Worm (Caenorhabditis elegans) whole organism, L3 larva: Measurements from ENCODE around the gene ZK177.12.

Experiments
- R02D3.7 ChIP-seq: fragments of 150-350 bp; optimal IDR thresholded peaks from 2 replicates; lab custom pipeline; 2014; ENCODE audit warnings: missing biosample characterization, missing genetic modification characterization
- ZK546.5 ChIP-seq: sonication (generic microtip); optimal IDR thresholded peaks from 2 replicates; lab custom pipeline; 2017; ENCODE audit warnings: missing biosample characterization, missing genetic modification characterization
- aly-2 ChIP-seq: fragments of 150-350 bp; optimal IDR thresholded peaks from 2 replicates; lab custom pipeline; 2014; ENCODE audit warnings: missing biosample characterization, missing genetic modification characterization
- ama-1 ChIP-seq: fragments of 150-350 bp; optimal IDR thresholded peaks from 2 replicates; lab custom pipeline; 2018
- ceh-82 ChIP-seq: fragments of 150-350 bp; optimal IDR thresholded peaks from 2 replicates; lab custom pipeline; 2014; ENCODE audit warnings: missing biosample characterization, missing genetic modification characterization
- daf-12 ChIP-seq: fragments of 150-350 bp; optimal IDR thresholded peaks from 2 replicates; lab custom pipeline; 2014; ENCODE audit warnings: missing biosample characterization, missing genetic modification reagents, missing genetic modification characterization
- egl-27 ChIP-seq: sonication (generic microtip); optimal IDR thresholded peaks from 4 replicates; lab custom pipeline; 2017; ENCODE audit warnings: missing biosample characterization, missing genetic modification reagents, missing genetic modification characterization
- egl-5 ChIP-seq: fragments of 150-350 bp; optimal IDR thresholded peaks from 2 replicates; lab custom pipeline; 2017; ENCODE audit warnings: missing biosample characterization, missing genetic modification reagents, missing genetic modification characterization, inconsistent platforms
- elt-1 ChIP-seq: fragments of 150-350 bp; optimal IDR thresholded peaks from 2 replicates; lab custom pipeline; 2014; ENCODE audit warnings: missing biosample characterization, missing genetic modification characterization
- elt-3 ChIP-seq, 3 experiments: fragments of 150-350 bp in 1 of 3; sonication (generic microtip) in 2 of 3; optimal IDR thresholded peaks; 2 replicates in 2 of 3; 4 replicates in 1 of 3; lab custom pipeline; 2014 to 2017; ENCODE audit warnings: missing biosample characterization in 3 of 3, missing genetic modification characterization in 3 of 3
- eor-1 ChIP-seq, 2 experiments: fragments of 150-350 bp; optimal IDR thresholded peaks; 2 replicates each; lab custom pipeline; 2014 to 2018; ENCODE audit warnings: missing biosample characterization in 2 of 2, missing genetic modification characterization in 2 of 2
- fkh-2 ChIP-seq: fragments of 150-350 bp; optimal IDR thresholded peaks from 2 replicates; lab custom pipeline; 2014; ENCODE audit warnings: missing biosample characterization, missing genetic modification reagents, missing genetic modification characterization
- fos-1 ChIP-seq: fragments of 150-350 bp; optimal IDR thresholded peaks from 2 replicates; lab custom pipeline; 2014; ENCODE audit warnings: missing biosample characterization, missing genetic modification characterization
- lin-15B ChIP-seq: fragments of 150-350 bp; optimal IDR thresholded peaks from 2 replicates; lab custom pipeline; 2014; ENCODE audit warnings: missing biosample characterization, missing genetic modification characterization
- lin-39 ChIP-seq: fragments of 150-350 bp; optimal IDR thresholded peaks from 2 replicates; lab custom pipeline; 2018; ENCODE audit warnings: missing biosample characterization, missing genetic modification reagents, missing genetic modification characterization
- lsy-12 ChIP-seq: sonication (generic microtip); optimal IDR thresholded peaks from 2 replicates; lab custom pipeline; 2016; ENCODE audit warnings: mild to moderate bottlenecking, missing genetic modification characterization, missing compliant biosample characterization
- mdl-1 ChIP-seq: fragments of 150-350 bp; optimal IDR thresholded peaks from 2 replicates; lab custom pipeline; 2014; ENCODE audit warnings: missing biosample characterization, missing genetic modification characterization
- mml-1 ChIP-seq: fragments of 150-350 bp; sonication (generic microtip); optimal IDR thresholded peaks from 3 replicates; lab custom pipeline; 2014; ENCODE audit warnings: missing biosample characterization, missing genetic modification characterization
- nhr-11 ChIP-seq: fragments of 150-350 bp; optimal IDR thresholded peaks from 2 replicates; lab custom pipeline; 2014; ENCODE audit warnings: missing biosample characterization, missing genetic modification characterization
- nhr-237 ChIP-seq: fragments of 150-350 bp; optimal IDR thresholded peaks from 2 replicates; lab custom pipeline; 2014; ENCODE audit warnings: missing biosample characterization, missing genetic modification characterization
- nhr-25 ChIP-seq: sonication (generic microtip); optimal IDR thresholded peaks from 2 replicates; lab custom pipeline; 2017; ENCODE audit warnings: missing biosample characterization, missing genetic modification characterization
- nhr-28 ChIP-seq: fragments of 150-350 bp; optimal IDR thresholded peaks from 2 replicates; lab custom pipeline; 2014; ENCODE audit warnings: missing biosample characterization, missing genetic modification characterization
- nhr-43 ChIP-seq: sonication (generic microtip); optimal IDR thresholded peaks from 2 replicates; lab custom pipeline; 2016; ENCODE audit warnings: mild to moderate bottlenecking, missing genetic modification characterization, missing compliant biosample characterization; ENCODE audit not compliant: poor library complexity, severe bottlenecking
- nhr-76 ChIP-seq: fragments of 150-350 bp; sonication (generic microtip); optimal IDR thresholded peaks from 5 replicates; lab custom pipeline; 2014; ENCODE audit warnings: missing biosample characterization, missing genetic modification characterization
- nhr-77 ChIP-seq: fragments of 150-350 bp; optimal IDR thresholded peaks from 2 replicates; lab custom pipeline; 2014; ENCODE audit warnings: missing biosample characterization, missing genetic modification characterization
- pha-4 ChIP-seq: fragments of 150-350 bp; optimal IDR thresholded peaks from 2 replicates; lab custom pipeline; 2014; ENCODE audit warnings: missing biosample characterization, missing genetic modification reagents, missing genetic modification characterization
- pqm-1 ChIP-seq: fragments of 150-350 bp; optimal IDR thresholded peaks from 2 replicates; lab custom pipeline; 2017; ENCODE audit warnings: missing biosample characterization, missing genetic modification characterization, inconsistent platforms
- skn-1 ChIP-seq: fragments of 150-350 bp; optimal IDR thresholded peaks from 2 replicates; lab custom pipeline; 2014; ENCODE audit warnings: missing biosample characterization, missing genetic modification characterization
- snpc-4 ChIP-seq: fragments of 150-350 bp; optimal IDR thresholded peaks from 2 replicates; lab custom pipeline; 2014; ENCODE audit warnings: missing biosample characterization, missing genetic modification characterization
- unc-39 ChIP-seq: sonication (generic microtip); optimal IDR thresholded peaks from 4 replicates; lab custom pipeline; 2017; ENCODE audit warnings: missing biosample characterization, missing genetic modification characterization
- unc-62 ChIP-seq: fragments of 150-350 bp; sonication (generic microtip); optimal IDR thresholded peaks from 4 replicates; lab custom pipeline; 2014; ENCODE audit warnings: missing biosample characterization, missing genetic modification reagents, missing genetic modification characterization
- zag-1 ChIP-seq: fragments of 150-350 bp; optimal IDR thresholded peaks from 2 replicates; lab custom pipeline; 2014; ENCODE audit warnings: missing biosample characterization, missing genetic modification characterization
- ztf-11 ChIP-seq: fragments of 150-350 bp; optimal IDR thresholded peaks from 2 replicates; lab custom pipeline; 2014; ENCODE audit warnings: missing biosample characterization, missing genetic modification characterization
- ztf-4 ChIP-seq: fragments of 150-350 bp; optimal IDR thresholded peaks from 2 replicates; lab custom pipeline; 2014; ENCODE audit warnings: missing biosample characterization, missing genetic modification characterization

ZK177.12 gene

DNA sequence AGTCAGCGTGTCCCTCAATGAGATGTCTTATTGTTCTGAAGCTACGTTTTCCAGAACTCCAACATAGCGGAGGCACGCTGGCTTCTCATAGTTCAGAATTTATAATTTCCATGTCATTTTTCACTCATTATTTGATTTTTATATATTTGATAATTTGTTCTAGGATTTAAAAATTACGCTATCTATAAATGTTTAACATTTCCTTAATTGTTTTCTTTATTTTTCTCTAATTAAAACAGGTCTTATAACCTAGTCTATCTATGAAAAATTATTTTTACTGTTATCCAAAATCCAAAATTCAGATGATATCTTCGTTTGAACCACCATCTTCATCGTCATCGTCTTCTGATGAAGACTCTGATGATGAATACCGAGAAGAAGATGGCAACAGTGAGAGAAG is 43.2 kb upstream of the ZK177.12 start, which contains the start of gene F56D1.1:
Gene F56D1.1 (plus strand): TSS at position 301 of the 400 bp plus-strand sequence.
- TF ChIP-seq nhr-43 (no peak), nhr-77 (tag; lab: Kevin White, UChicago) (no peak), nhr-11 (tag; lab: Kevin White, UChicago) (no peak), egl-27 (no peak), pha-4 (tag; lab: Kevin White, UChicago) (no peak), unc-39 (tag; lab: Kevin White, UChicago) (no peak), unc-62 (GFP tag; lab: Kevin White, UChicago) (no peak), lin-15B (tag; lab: Kevin White, UChicago) (no peak), fkh-2 (tag; lab: Kevin White, UChicago) (no peak)

DNA sequence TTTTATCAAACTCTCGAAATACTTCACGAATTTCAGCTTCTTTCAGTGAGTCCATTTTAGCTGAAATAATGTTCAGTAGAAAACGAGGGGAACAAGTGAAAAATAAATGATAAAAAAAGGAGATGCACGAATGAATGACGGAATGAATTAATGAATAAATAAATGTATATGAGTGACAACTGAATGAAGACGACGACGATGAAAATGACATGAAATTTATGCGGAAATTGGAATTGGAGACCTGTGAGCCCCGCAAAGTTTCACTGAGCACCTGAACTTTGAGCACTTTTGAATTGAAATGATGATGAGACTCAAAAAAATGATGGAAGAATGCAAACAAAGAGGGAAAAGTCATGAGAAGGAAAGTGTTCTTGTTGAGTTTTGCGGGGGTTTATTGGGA is 39.5 kb upstream of the ZK177.12 start, which contains the start of gene cal-8:
Gene cal-8 (minus strand): TSS at position 60 of the 400 bp plus-strand sequence.
- TF ChIP-seq mml-1 (tag; lab: Kevin White, UChicago) (no peak), nhr-237 (tag; lab: Kevin White, UChicago) (no peak), fkh-2 (tag; lab: Kevin White, UChicago) (no peak), ztf-11 (tag; lab: Kevin White, UChicago) (no peak), nhr-11 (tag; lab: Kevin White, UChicago) (no peak)

ce11 chrII:5487844-5488243 is 33.7 kb upstream of the ZK177.12 start, which contains the start of gene nep-5:
TSS of gene nep-5 (plus strand) at chrII:5488144.
- TF ChIP-seq lsy-12 (tag; lab: Kevin White, UChicago) (no peak), fkh-2 (tag; lab: Kevin White, UChicago) (no peak), pha-4 (tag; lab: Kevin White, UChicago) (no peak), nhr-28 (tag; lab: Kevin White, UChicago) (no peak), elt-3 (tag; optimal IDR thresholded peaks at IDR 0.05; lab: Kevin White, UChicago) (no peak), mml-1 (tag; lab: Kevin White, UChicago) (no peak), nhr-25 (tag; lab: Kevin White, UChicago) (no peak), mdl-1 (tag; lab: Kevin White, UChicago) (no peak)

DNA sequence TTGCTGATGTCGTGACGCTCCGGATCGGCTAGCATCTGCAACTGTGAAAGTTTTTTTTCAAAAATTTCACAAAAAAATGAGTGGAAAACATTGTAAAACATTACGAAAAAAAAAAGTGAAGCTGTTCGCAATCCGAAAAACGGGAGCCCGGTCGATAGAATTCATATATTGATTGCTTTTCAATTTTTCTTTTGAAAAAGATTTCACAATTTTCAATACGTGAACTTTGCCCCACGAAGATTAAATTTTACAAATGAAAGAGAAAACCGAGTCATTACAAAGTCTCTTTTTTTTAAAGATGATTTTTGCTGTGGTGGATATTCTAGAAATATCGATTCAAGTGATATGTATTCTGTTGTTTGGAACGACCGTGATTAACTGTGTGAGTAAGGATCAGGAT is 27.1 kb upstream of the ZK177.12 start, which contains the start of gene F12A10.6:
Gene F12A10.6 (minus strand): TSS at position 101 of the 400 bp plus-strand sequence.
- no peak for TF ChIP-seq nhr-77 (tag; lab: Kevin White, UChicago)
- no peak for TF ChIP-seq ama-1 (lab: Kevin White, UChicago)
- no peak for TF ChIP-seq pqm-1
- no peak for TF ChIP-seq lin-15B (tag; lab: Kevin White, UChicago)
- no peak for TF ChIP-seq snpc-4 (tag; lab: Kevin White, UChicago)
- no peak for TF ChIP-seq lin-39 (tag; lab: Kevin White, UChicago)
- TF ChIP-seq elt-1: no peak
- TF ChIP-seq fkh-2 (tag; lab: Kevin White, UChicago): no peak
- TF ChIP-seq fos-1 (tag; lab: Kevin White, UChicago): no peak
- no peak for TF ChIP-seq aly-2
- no peak for TF ChIP-seq skn-1 (tag; lab: Kevin White, UChicago)
- no peak for TF ChIP-seq R02D3.7 (tag; lab: Kevin White, UChicago)

DNA sequence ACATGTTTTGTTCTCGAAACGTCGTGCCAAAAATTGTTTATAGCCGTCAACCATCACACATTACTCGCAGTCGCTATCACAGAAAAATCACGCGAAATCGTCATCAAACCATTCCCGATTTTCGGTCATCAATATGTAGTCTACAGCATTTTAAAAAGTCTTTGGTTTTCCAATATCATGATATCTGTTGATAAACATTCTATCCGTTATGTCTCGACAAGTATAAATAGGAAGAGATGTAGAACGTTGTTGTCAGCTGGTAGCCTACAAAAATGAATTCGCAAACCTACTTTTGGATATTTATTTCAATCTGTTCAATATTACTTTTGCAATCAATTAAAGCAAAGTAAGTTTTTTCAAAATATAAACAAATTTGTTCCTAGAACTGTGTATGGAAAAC is 25.1 kb upstream of the ZK177.12 start, which contains the start of gene F12A10.1:
Gene F12A10.1 (plus strand): TSS at position 166 of the 400 bp plus-strand sequence.
- TF ChIP-seq ztf-11 (tag; lab: Kevin White, UChicago) (no peak), pha-4 (tag; lab: Kevin White, UChicago) (no peak), mml-1 (tag; lab: Kevin White, UChicago) (no peak), nhr-237 (tag; lab: Kevin White, UChicago) (no peak), lsy-12 (tag; lab: Kevin White, UChicago) (no peak), lin-15B (tag; lab: Kevin White, UChicago) (no peak), ceh-82 (no peak), ZK546.5 (tag; lab: Kevin White, UChicago) (no peak), fkh-2 (tag; lab: Kevin White, UChicago) (no peak), nhr-43 (no peak), nhr-77 (tag; lab: Kevin White, UChicago) (no peak), lin-39 (tag; lab: Kevin White, UChicago) (no peak), elt-1 (no peak)

- no peak for TF ChIP-seq ceh-82
- no peak for TF ChIP-seq mml-1 (tag; lab: Kevin White, UChicago)
- no peak for TF ChIP-seq eor-1 (tag; optimal IDR thresholded peaks at IDR 0.05; lab: Kevin White, UChicago)
- TF ChIP-seq fkh-2 (tag; lab: Kevin White, UChicago): no peak
- TF ChIP-seq ztf-4 (tag; lab: Kevin White, UChicago): no peak
- TF ChIP-seq egl-5 (tag; lab: Kevin White, UChicago): no peak
- no peak for TF ChIP-seq nhr-28 (tag; lab: Kevin White, UChicago)
- no peak for TF ChIP-seq pqm-1
- no peak for TF ChIP-seq nhr-76
- no peak for TF ChIP-seq unc-39 (tag; lab: Kevin White, UChicago)
- TF ChIP-seq daf-12 (tag; lab: Kevin White, UChicago): no peak
- TF ChIP-seq zag-1: no peak
These were observed 24.0 kb upstream of the ZK177.12 start for ce11 chrII:5497541-5497940.
